Worm (Caenorhabditis elegans) whole organism, L4/young adult: ENCODE results near the gene F13B12.6.

ENCODE experiments used
- dao-5 ChIP-seq: sonication (generic microtip); optimal IDR thresholded peaks from 2 replicates; lab custom pipeline; 2016; ENCODE audit warnings: missing genotype, missing genetic modification characterization, moderate library complexity, missing compliant biosample characterization
- him-1 ChIP-seq: sonication (generic microtip); optimal IDR thresholded peaks from 2 replicates; lab custom pipeline; 2016; ENCODE audit warnings: missing genotype, missing genetic modification reagents, missing genetic modification characterization, missing compliant biosample characterization

DNA sequence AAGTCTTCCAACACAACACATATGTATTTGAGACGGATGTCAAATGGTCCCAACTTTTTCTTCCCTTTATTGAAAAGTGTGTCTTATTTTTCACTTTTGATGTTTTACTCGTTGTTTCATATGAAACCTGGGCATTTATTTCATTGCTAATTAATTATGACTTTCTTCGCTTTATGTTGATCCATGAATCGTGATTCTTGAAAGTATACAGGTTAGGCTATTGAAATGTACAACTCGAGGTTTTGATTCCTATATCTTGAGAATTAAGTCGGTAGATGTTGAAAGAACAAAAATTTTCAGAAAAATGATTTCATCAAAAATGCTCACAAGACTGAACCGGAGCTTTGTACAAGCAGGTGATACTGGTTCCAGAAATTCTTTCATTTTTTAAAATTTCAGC is 30.6 kb downstream of the F13B12.6 start, which contains the start of gene nfu-1:
- TF ChIP-seq him-1 (tag; lab: Kevin White, UChicago) (no peak), dao-5 (tag; lab: Kevin White, UChicago) (no peak)
